Fruit fly (Drosophila melanogaster) whole organism, embryonic: Measurements from ENCODE around the gene CG11892.

Source experiments
- Bgb ChIP-seq: fragments of 200-800 bp; sonication (Bioruptor generic); IDR thresholded peaks from 2 replicates; pipeline ENCODE4 v1.3.6; 2022; ENCODE audit warnings: missing biosample characterization, missing genetic modification characterization; ENCODE audit not compliant: partially characterized antibody
- CG10267 ChIP-seq: fragments of 200-800 bp; sonication (Bioruptor generic); optimal IDR thresholded peaks from 2 replicates; lab custom pipeline; 2018; ENCODE audit warnings: missing biosample characterization, mild to moderate bottlenecking, missing genetic modification characterization, moderate library complexity
- CG10979 ChIP-seq: fragments of 200-800 bp; sonication (Bioruptor generic); optimal IDR thresholded peaks from 2 replicates; lab custom pipeline; 2018; ENCODE audit warnings: missing biosample characterization, mild to moderate bottlenecking, missing genetic modification characterization, moderate library complexity
- CG12299 ChIP-seq: fragments of 200-800 bp; sonication (Bioruptor generic); optimal IDR thresholded peaks from 2 replicates; lab custom pipeline; 2018; ENCODE audit warnings: missing biosample characterization, mild to moderate bottlenecking, missing genetic modification characterization
- CG13287 ChIP-seq: fragments of 200-800 bp; sonication (Bioruptor generic); IDR thresholded peaks from 2 replicates; pipeline ENCODE4 v1.3.6; 2022; ENCODE audit warnings: missing biosample characterization, missing genetic modification characterization; ENCODE audit not compliant: partially characterized antibody
- CG2712 ChIP-seq: fragments of 200-800 bp; optimal IDR thresholded peaks from 3 replicates; lab custom pipeline; 2019; ENCODE audit warnings: missing biosample characterization, mild to moderate bottlenecking, missing genetic modification characterization, moderate library complexity
- CG32532 ChIP-seq: fragments of 200-800 bp; sonication (Bioruptor generic); IDR thresholded peaks from 2 replicates; pipeline ENCODE4 v1.3.6; 2022; ENCODE audit warnings: missing biosample characterization, missing genetic modification characterization
- CG32767 ChIP-seq: fragments of 200-800 bp; sonication (Bioruptor generic); IDR thresholded peaks from 2 replicates; pipeline ENCODE4 v1.3.6; 2022; ENCODE audit warnings: missing biosample characterization, missing genetic modification characterization
- CG34224 ChIP-seq: fragments of 200-800 bp; sonication (Bioruptor generic); IDR thresholded peaks from 3 replicates; pipeline ENCODE4 v1.3.6; 2022; ENCODE audit warnings: missing biosample characterization, missing genetic modification characterization; ENCODE audit not compliant: partially characterized antibody
- CG34422 ChIP-seq: fragments of 200-800 bp; sonication (Bioruptor generic); IDR thresholded peaks from 3 replicates; pipeline ENCODE4 v1.3.6; 2022; ENCODE audit warnings: missing biosample characterization, missing genetic modification characterization
- CG7271 ChIP-seq: fragments of 200-800 bp; sonication (Bioruptor generic); optimal IDR thresholded peaks from 2 replicates; lab custom pipeline; 2018; ENCODE audit warnings: missing biosample characterization, mild to moderate bottlenecking, missing genetic modification characterization, moderate library complexity
- CG7786 ChIP-seq: fragments of 200-800 bp; sonication (Bioruptor generic); optimal IDR thresholded peaks from 2 replicates; lab custom pipeline; 2016; ENCODE audit warnings: missing biosample characterization, missing genetic modification characterization
- CG7963 ChIP-seq: fragments of 200-800 bp; sonication (Bioruptor generic); IDR thresholded peaks from 3 replicates; pipeline ENCODE4 v1.3.6; 2022; ENCODE audit warnings: missing biosample characterization, missing genetic modification characterization; ENCODE audit not compliant: partially characterized antibody
- CG9876 ChIP-seq: fragments of 200-800 bp; sonication (Bioruptor generic); optimal IDR thresholded peaks from 2 replicates; lab custom pipeline; 2016; ENCODE audit warnings: missing biosample characterization, missing genetic modification characterization
- Dfd ChIP-seq, 2 experiments: fragments of >200 bp; optimal IDR thresholded peaks; 2 replicates each; lab custom pipeline; 2017; ENCODE audit warnings: missing biosample characterization in 2 of 2, missing genetic modification characterization in 2 of 2
- Eip74EF ChIP-seq, 2 experiments: fragments of 200-800 bp in 1 of 2; fragments of >200 bp in 1 of 2; sonication (Bioruptor generic) in 1 of 2; optimal IDR thresholded peaks; 2 replicates each; lab custom pipeline; 2017 to 2019; ENCODE audit warnings: missing biosample characterization in 2 of 2, missing genetic modification characterization in 2 of 2, mild to moderate bottlenecking in 1 of 2, moderate library complexity in 1 of 2
- Fer3 ChIP-seq: fragments of 200-800 bp; sonication (Bioruptor generic); optimal IDR thresholded peaks from 2 replicates; lab custom pipeline; 2018; ENCODE audit warnings: missing biosample characterization, mild to moderate bottlenecking, missing genetic modification characterization, moderate library complexity
- Gsc ChIP-seq: fragments of 200-800 bp; sonication (Bioruptor generic); IDR thresholded peaks from 2 replicates; pipeline ENCODE4 v1.3.6; 2022; ENCODE audit warnings: missing biosample characterization, missing genetic modification characterization
- H2.0 ChIP-seq: fragments of 200-800 bp; sonication (Bioruptor generic); IDR thresholded peaks from 2 replicates; pipeline ENCODE4 v1.3.6; 2022; ENCODE audit warnings: missing biosample characterization, missing genetic modification characterization
- Hmx ChIP-seq: fragments of 200-800 bp; sonication (Bioruptor generic); optimal IDR thresholded peaks from 2 replicates; lab custom pipeline; 2016; ENCODE audit warnings: missing biosample characterization, missing genetic modification characterization
- Jarid2 ChIP-seq: fragments of 200-800 bp; sonication (Bioruptor generic); optimal IDR thresholded peaks from 3 replicates; lab custom pipeline; 2017; ENCODE audit warnings: mild to moderate bottlenecking, missing biosample characterization, missing genetic modification reagents, missing genetic modification characterization
- Meics ChIP-seq: fragments of 200-800 bp; sonication (Bioruptor generic); optimal IDR thresholded peaks from 2 replicates; lab custom pipeline; 2017; ENCODE audit warnings: missing biosample characterization, mild to moderate bottlenecking, missing genetic modification characterization
- Nf-YA ChIP-seq: fragments of 200-800 bp; sonication (Bioruptor generic); IDR thresholded peaks from 2 replicates; pipeline ENCODE4 v1.3.6; 2022; ENCODE audit warnings: missing biosample characterization, missing genetic modification characterization
- NfI ChIP-seq: fragments of 200-800 bp; sonication (Bioruptor generic); optimal IDR thresholded peaks from 3 replicates; lab custom pipeline; 2018; ENCODE audit warnings: missing biosample characterization, mild to moderate bottlenecking, missing genetic modification characterization, moderate library complexity
- Ssrp ChIP-seq: fragments of 200-800 bp; sonication (Bioruptor generic); optimal IDR thresholded peaks from 2 replicates; lab custom pipeline; 2018; ENCODE audit warnings: missing biosample characterization, mild to moderate bottlenecking, missing genetic modification characterization, moderate library complexity
- Xbp1 ChIP-seq: fragments of 200-800 bp; sonication (Bioruptor generic); optimal IDR thresholded peaks from 3 replicates; lab custom pipeline; 2016; ENCODE audit warnings: missing biosample characterization, mild to moderate bottlenecking, missing genetic modification characterization
- amos ChIP-seq: fragments of 200-800 bp; sonication (Bioruptor generic); IDR thresholded peaks from 2 replicates; pipeline ENCODE4 v1.3.6; 2022; ENCODE audit warnings: missing biosample characterization, missing genetic modification characterization; ENCODE audit not compliant: partially characterized antibody
- fu2 ChIP-seq: fragments of 200-800 bp; sonication (Bioruptor generic); optimal IDR thresholded peaks from 2 replicates; lab custom pipeline; 2016; ENCODE audit warnings: missing biosample characterization, missing genetic modification characterization
- gem ChIP-seq: fragments of 200-800 bp; sonication (Bioruptor generic); optimal IDR thresholded peaks from 2 replicates; lab custom pipeline; 2019; ENCODE audit warnings: missing biosample characterization, mild to moderate bottlenecking, missing genetic modification characterization, moderate library complexity
- gro ChIP-seq: fragments of 200-800 bp; sonication (Bioruptor generic); optimal IDR thresholded peaks from 2 replicates; lab custom pipeline; 2016; ENCODE audit warnings: missing biosample characterization, missing genetic modification characterization
- hb ChIP-seq: fragments of 200-800 bp; sonication (Bioruptor generic); IDR thresholded peaks from 3 replicates; pipeline ENCODE4 v1.3.6; 2022; ENCODE audit warnings: missing biosample characterization, missing genetic modification characterization; ENCODE audit not compliant: partially characterized antibody
- her ChIP-seq: fragments of 200-800 bp; sonication (Bioruptor generic); optimal IDR thresholded peaks from 2 replicates; lab custom pipeline; 2016; ENCODE audit warnings: missing biosample characterization, missing genetic modification characterization
- kah ChIP-seq: fragments of 200-800 bp; sonication (Bioruptor generic); optimal IDR thresholded peaks from 2 replicates; lab custom pipeline; 2018; ENCODE audit warnings: missing biosample characterization, mild to moderate bottlenecking, missing genetic modification characterization
- klu ChIP-seq: fragments of 200-800 bp; sonication (Bioruptor generic); IDR thresholded peaks from 2 replicates; pipeline ENCODE4 v1.3.6; 2022; ENCODE audit warnings: missing biosample characterization, missing genetic modification characterization
- nerfin-2 ChIP-seq: fragments of 200-800 bp; sonication (Bioruptor generic); IDR thresholded peaks from 2 replicates; pipeline ENCODE4 v1.3.6; 2022; ENCODE audit warnings: missing biosample characterization, missing genetic modification characterization; ENCODE audit not compliant: partially characterized antibody
- pb ChIP-seq: fragments of 200-800 bp; sonication (Bioruptor generic); optimal IDR thresholded peaks from 3 replicates; lab custom pipeline; 2016; ENCODE audit warnings: missing biosample characterization, missing genetic modification characterization
- pfk ChIP-seq: fragments of 200-800 bp; sonication (Bioruptor generic); optimal IDR thresholded peaks from 2 replicates; lab custom pipeline; 2018; ENCODE audit warnings: missing biosample characterization, mild to moderate bottlenecking, missing genetic modification characterization, moderate library complexity
- phol ChIP-seq: fragments of 200-800 bp; sonication (Bioruptor generic); optimal IDR thresholded peaks from 3 replicates; lab custom pipeline; 2018; ENCODE audit warnings: missing biosample characterization, mild to moderate bottlenecking, missing genetic modification characterization, moderate library complexity
- pzg ChIP-seq: fragments of 200-800 bp; sonication (Bioruptor generic); optimal IDR thresholded peaks from 3 replicates; lab custom pipeline; 2018; ENCODE audit warnings: missing biosample characterization, mild to moderate bottlenecking, missing genetic modification characterization, moderate library complexity
- repo ChIP-seq: fragments of 200-800 bp; sonication (Bioruptor generic); optimal IDR thresholded peaks from 2 replicates; lab custom pipeline; 2016; ENCODE audit warnings: missing biosample characterization, missing genetic modification characterization
- run ChIP-seq: fragments of 200-800 bp; sonication (Bioruptor generic); optimal IDR thresholded peaks from 3 replicates; lab custom pipeline; 2018; ENCODE audit warnings: missing biosample characterization, mild to moderate bottlenecking, missing genetic modification characterization
- slou ChIP-seq: fragments of 200-800 bp; sonication (Bioruptor generic); optimal IDR thresholded peaks from 3 replicates; lab custom pipeline; 2016; ENCODE audit warnings: missing biosample characterization, missing genetic modification characterization
- ssp ChIP-seq: fragments of 200-800 bp; sonication (Bioruptor generic); IDR thresholded peaks from 2 replicates; pipeline ENCODE4 v1.3.6; 2022; ENCODE audit warnings: missing biosample characterization, missing genetic modification characterization
- tgo ChIP-seq: fragments of 200-800 bp; sonication (Bioruptor generic); IDR thresholded peaks from 3 replicates; pipeline ENCODE4 v1.3.6; 2022; ENCODE audit warnings: missing biosample characterization, missing genetic modification characterization
- toy ChIP-seq: fragments of 200-800 bp; sonication (Bioruptor generic); IDR thresholded peaks from 2 replicates; pipeline ENCODE4 v1.3.6; 2022; ENCODE audit warnings: missing biosample characterization, missing genetic modification characterization
- trem ChIP-seq: fragments of 200-800 bp; optimal IDR thresholded peaks from 3 replicates; lab custom pipeline; 2019; ENCODE audit warnings: missing biosample characterization, mild to moderate bottlenecking, missing genetic modification characterization, moderate library complexity
- wdn ChIP-seq: fragments of 200-800 bp; sonication (Bioruptor generic); IDR thresholded peaks from 2 replicates; pipeline ENCODE4 v1.3.6; 2022; ENCODE audit warnings: missing biosample characterization, missing genetic modification characterization
- zen ChIP-seq: fragments of 200-800 bp; sonication (Bioruptor generic); optimal IDR thresholded peaks from 3 replicates; lab custom pipeline; 2018; ENCODE audit warnings: missing biosample characterization, mild to moderate bottlenecking, missing genetic modification characterization, moderate library complexity
- zen2 ChIP-seq: fragments of 200-800 bp; sonication (Bioruptor generic); IDR thresholded peaks from 3 replicates; pipeline ENCODE4 v1.3.6; 2022; ENCODE audit warnings: missing biosample characterization, missing genetic modification characterization; ENCODE audit not compliant: partially characterized antibody

CG11892 gene

dm6 chr3R:25265589-25266201 lies 15.7 kb upstream of the CG11892 start, which contains the start of the genes GlnRS and RIOK2 (continued):
- no peak for TF ChIP-seq pb (GFP tag; lab: Kevin White, UChicago)
- TF ChIP-seq CG34422: peak; percentile 85; the same call in 2 of the 3 replicates
- TF ChIP-seq CG7963 (GFP tag; lab: Robert Waterston, UW): peak; percentile 93
- TF ChIP-seq trem: peak; percentile 81
- peak; percentile 20 for TF ChIP-seq Xbp1 (GFP tag; lab: Kevin White, UChicago)
- TF ChIP-seq ssp (GFP tag; lab: Robert Waterston, UW): peak; percentile 100
- no peak for TF ChIP-seq toy (GFP tag; lab: Robert Waterston, UW)
- no peak for TF ChIP-seq Fer3 (tag; lab: Kevin White, UChicago)
- no peak for TF ChIP-seq NfI (GFP tag; lab: Kevin White, UChicago)
- TF ChIP-seq hb (GFP tag; lab: Robert Waterston, UW): peak; percentile 93
- TF ChIP-seq Dfd (GFP tag; optimal IDR thresholded peaks at IDR 0.05; lab: Kevin White, UChicago): peak in 1 of 2 experiments; percentile 79
- TF ChIP-seq phol: peak; percentile 69
- TF ChIP-seq CG10979 (tag; lab: Kevin White, UChicago): peak; percentile 1
- peak; percentile 95 for TF ChIP-seq zen2 (GFP tag; lab: Robert Waterston, UW)
- TF ChIP-seq zen: peak; percentile 41
- peak; percentile 98 for TF ChIP-seq pzg (GFP tag; lab: Kevin White, UChicago)
- no peak for TF ChIP-seq klu
- peak; percentile 97 for TF ChIP-seq amos (GFP tag; lab: Robert Waterston, UW)
- no peak for TF ChIP-seq fu2 (GFP tag; lab: Kevin White, UChicago)
- TF ChIP-seq CG34224 (GFP tag; lab: Robert Waterston, UW): peak; percentile 97
- peak; percentile 44 for TF ChIP-seq kah (GFP tag; lab: Kevin White, UChicago)
- no peak for TF ChIP-seq gem (tag; lab: Kevin White, UChicago)
- TF ChIP-seq CG12299 (tag; lab: Kevin White, UChicago): peak; percentile 14
- TF ChIP-seq slou: no peak
- no peak for TF ChIP-seq repo (GFP tag; lab: Kevin White, UChicago)
- TF ChIP-seq CG7786 (GFP tag; lab: Kevin White, UChicago): peak; percentile 10
- peak; percentile 54 for TF ChIP-seq gro
- no peak for TF ChIP-seq her (GFP tag; lab: Kevin White, UChicago)
- TF ChIP-seq CG2712 (tag; lab: Kevin White, UChicago): peak; percentile 48
- no peak for TF ChIP-seq CG32767 (GFP tag; lab: Robert Waterston, UW)
- TF ChIP-seq run (tag; lab: Kevin White, UChicago): no peak
- TF ChIP-seq Jarid2 (GFP tag; lab: Kevin White, UChicago): no peak
- TF ChIP-seq Gsc (GFP tag; lab: Robert Waterston, UW): no peak
- peak; percentile 98 for TF ChIP-seq Bgb (GFP tag; lab: Robert Waterston, UW)
- TF ChIP-seq CG13287 (GFP tag; lab: Robert Waterston, UW): peak; percentile 99
- TF ChIP-seq pfk (GFP tag; lab: Kevin White, UChicago): no peak
- peak in 1 of 2 experiments; percentile 59 for TF ChIP-seq Eip74EF (GFP tag; optimal IDR thresholded peaks at IDR 0.05; lab: Kevin White, UChicago)
- no peak for TF ChIP-seq tgo
- no peak for TF ChIP-seq CG32532 (GFP tag; lab: Robert Waterston, UW)
- no peak for TF ChIP-seq Meics (GFP tag; lab: Kevin White, UChicago)
- no peak for TF ChIP-seq wdn (GFP tag; lab: Robert Waterston, UW)
- no peak for TF ChIP-seq Hmx (GFP tag; lab: Kevin White, UChicago)
- no peak for TF ChIP-seq CG9876
- no peak for TF ChIP-seq Nf-YA (GFP tag; lab: Robert Waterston, UW)
- peak; percentile 62 for TF ChIP-seq CG10267 (tag; lab: Kevin White, UChicago)
- TF ChIP-seq nerfin-2 (GFP tag; lab: Robert Waterston, UW): peak; percentile 75; the same call in 1 of the 2 replicates
- no peak for TF ChIP-seq H2.0
- peak; percentile 39 for TF ChIP-seq CG7271 (tag; lab: Kevin White, UChicago)
- TF ChIP-seq Ssrp: no peak
